Worm (Caenorhabditis elegans): ENCODE results near the gene F26G1.10.

F26G1.10 gene

ce11 chrII:4769886-4770285 lies 4.3 kb upstream of the F26G1.10 start (continued):
- TF ChIP-seq Y53F4B.3 (GFP tag; IDR thresholded peaks at IDR 0.05) = no peak
- TF ChIP-seq him-1 (tag; optimal IDR thresholded peaks at IDR 0.05) = no peak
- no peak for TF ChIP-seq attf-5 (GFP tag; optimal IDR thresholded peaks at IDR 0.05)
- no peak for TF ChIP-seq snpc-1.3 (tag; optimal IDR thresholded peaks at IDR 0.05; ENCODE audit: insufficient read depth)
- TF ChIP-seq lsl-1 (GFP tag; optimal IDR thresholded peaks at IDR 0.05) = no peak
- peak; percentile 5 for TF ChIP-seq ztf-22 (GFP tag; optimal IDR thresholded peaks at IDR 0.05)
- peak; percentile 70 for TF ChIP-seq dox-1 (GFP tag; IDR thresholded peaks at IDR 0.05)
- no peak for TF ChIP-seq hrde-1 (tag; optimal IDR thresholded peaks at IDR 0.05; ENCODE audit: borderline replicate concordance)

- TF ChIP-seq egl-44 (GFP tag; IDR thresholded peaks at IDR 0.05) (no peak), let-607 (tag; optimal IDR thresholded peaks at IDR 0.05) (no peak), efl-1 (GFP tag; optimal IDR thresholded peaks at IDR 0.05) (no peak), B0336.3 (GFP tag; IDR thresholded peaks at IDR 0.05) (no peak), lir-1 (GFP tag; conservative IDR thresholded peaks at IDR 0.05) (no peak), T07F8.4 (tag; optimal IDR thresholded peaks at IDR 0.05) (no peak), ceh-100 (GFP tag; IDR thresholded peaks at IDR 0.05) (no peak), mcd-1 (GFP tag; IDR thresholded peaks at IDR 0.05) (no peak), ZK185.1 (tag; optimal IDR thresholded peaks at IDR 0.05; ENCODE audit: poor library complexity, severe bottlenecking) (no peak), pha-4 (tag; optimal IDR thresholded peaks at IDR 0.05) (no peak), hlh-12 (tag; optimal IDR thresholded peaks at IDR 0.05) (no peak), Y95B8A.8 (GFP tag; IDR thresholded peaks at IDR 0.05) (no peak), Y56A3A.18 (GFP tag; IDR thresholded peaks at IDR 0.05) (no peak), chd-7 (tag; optimal IDR thresholded peaks at IDR 0.05) (no peak), ama-1 (optimal IDR thresholded peaks at IDR 0.05) (no peak), ama-1 (GFP tag; optimal IDR thresholded peaks at IDR 0.05) (no peak), ztf-22 (GFP tag; optimal IDR thresholded peaks at IDR 0.05) (no peak), egl-18 (GFP tag; IDR thresholded peaks at IDR 0.05) (no peak), T26A5.8 (tag; optimal IDR thresholded peaks at IDR 0.05) (no peak), F57A8.1 (GFP tag; optimal IDR thresholded peaks at IDR 0.05) (no peak)
Measured at ce11 chrII:4771282-4771681, 2.9 kb upstream of the F26G1.10 start, which contains the start of gene F26G1.5. Gene F26G1.5, minus strand, starts transcription at chrII:4771382.

ce11 chrII:4772441-4772840 lies 1.7 kb upstream of the F26G1.10 start:
- TF ChIP-seq Y67H2A.10 (GFP tag; conservative IDR thresholded peaks at IDR 0.05) (no peak), snpc-4 (GFP tag; optimal IDR thresholded peaks at IDR 0.05) (no peak), snpc-4 (tag; optimal IDR thresholded peaks at IDR 0.05) (no peak), let-607 (tag; optimal IDR thresholded peaks at IDR 0.05) (no peak), F55B11.4 (tag; optimal IDR thresholded peaks at IDR 0.05; ENCODE audit: borderline replicate concordance, insufficient read depth) (no peak), dpl-1 (GFP tag; optimal IDR thresholded peaks at IDR 0.05) (no peak), xnd-1 (tag; optimal IDR thresholded peaks at IDR 0.05) (no peak), lin-40 (tag; optimal IDR thresholded peaks at IDR 0.05) (no peak), nhr-27 (tag; optimal IDR thresholded peaks at IDR 0.05) (no peak), Y53G8AR.9 (GFP tag; conservative IDR thresholded peaks at IDR 0.05) (no peak), dox-1 (GFP tag; IDR thresholded peaks at IDR 0.05) (no peak), F52B5.7 (tag; optimal IDR thresholded peaks at IDR 0.05) (no peak), F10E7.11 (tag; optimal IDR thresholded peaks at IDR 0.05) (no peak), cebp-2 (GFP tag; IDR thresholded peaks at IDR 0.05) (no peak), hlh-12 (tag; optimal IDR thresholded peaks at IDR 0.05) (no peak), ceh-79 (tag; optimal IDR thresholded peaks at IDR 0.05) (no peak), nfya-1 (tag; optimal IDR thresholded peaks at IDR 0.05; ENCODE audit: borderline replicate concordance, insufficient read depth) (no peak), ztf-22 (GFP tag; optimal IDR thresholded peaks at IDR 0.05) (no peak)
